Fruit fly (Drosophila melanogaster): Measurements from ENCODE around the gene hng3.

- TF ChIP-seq Doc3 (GFP tag; IDR thresholded peaks at IDR 0.05; ENCODE audit: partially characterized antibody) (no peak), CG10431 (GFP tag; optimal IDR thresholded peaks at IDR 0.05) (no peak), sisA (GFP tag; IDR thresholded peaks at IDR 0.05) (no peak), CG2129 (GFP tag; IDR thresholded peaks at IDR 0.05; ENCODE audit: partially characterized antibody) (no peak), otp (GFP tag; IDR thresholded peaks at IDR 0.05) (no peak), Max (GFP tag; optimal IDR thresholded peaks at IDR 0.05) (no peak)
These were observed 26.7 kb downstream of the hng3 start for dm6 chr3L:728579-728978.

Data from whole organism, embryonic.